Fruit fly (Drosophila melanogaster): ENCODE data around the gene CG5280.

CG5280 gene

dm6 chr3L:9019196-9019662 lies 29.2 kb upstream of the CG5280 start, which contains the start of gene Doc2:
Gene Doc2, minus strand, starts transcription at chr3L:9019246.
- no peak for TF ChIP-seq CG8478 (optimal IDR thresholded peaks at IDR 0.05)
- TF ChIP-seq CTCF (optimal IDR thresholded peaks at IDR 0.05) = no peak

- no peak for TF ChIP-seq CTCF (optimal IDR thresholded peaks at IDR 0.05)
Measured at dm6 chr3L:9017414-9017813, 27.4 kb upstream of the CG5280 start.

- no peak for TF ChIP-seq CTCF (optimal IDR thresholded peaks at IDR 0.05)
- no peak for TF ChIP-seq CG8478 (optimal IDR thresholded peaks at IDR 0.05)
Measured at dm6 chr3L:9013745-9014144, 23.7 kb upstream of the CG5280 start.

dm6 chr3L:9011485-9012389 lies 21.7 kb upstream of the CG5280 start:
- TF ChIP-seq CTCF (optimal IDR thresholded peaks at IDR 0.05) = no peak
- TF ChIP-seq CG8478 (optimal IDR thresholded peaks at IDR 0.05) = no peak

dm6 chr3L:9009738-9010137 lies 19.7 kb upstream of the CG5280 start, which contains the start of gene CG5194:
Gene CG5194, minus strand, starts transcription at chr3L:9009838.
- TF ChIP-seq CG8478 (optimal IDR thresholded peaks at IDR 0.05) = no peak
- no peak for TF ChIP-seq CTCF (optimal IDR thresholded peaks at IDR 0.05)

- TF ChIP-seq CG8478 (optimal IDR thresholded peaks at IDR 0.05) (no peak), CTCF (optimal IDR thresholded peaks at IDR 0.05) (peak in 1 of 2 experiments; percentile 24)
Measured at dm6 chr3L:9004788-9005246, 14.8 kb upstream of the CG5280 start, which contains the start of gene Doc3. Gene Doc3, plus strand, starts transcription at chr3L:9005196.

dm6 chr3L:9003369-9003768 lies 13.3 kb upstream of the CG5280 start:
- TF ChIP-seq CG8478 (optimal IDR thresholded peaks at IDR 0.05) = no peak
- TF ChIP-seq CTCF (optimal IDR thresholded peaks at IDR 0.05) = no peak

dm6 chr3L:9002527-9002926 lies 12.5 kb upstream of the CG5280 start:
- no peak for TF ChIP-seq CTCF (optimal IDR thresholded peaks at IDR 0.05)
- no peak for TF ChIP-seq CG8478 (optimal IDR thresholded peaks at IDR 0.05)

- TF ChIP-seq CTCF (optimal IDR thresholded peaks at IDR 0.05) (peak; percentile 70 to 78), CG8478 (optimal IDR thresholded peaks at IDR 0.05) (no peak)
Measured at dm6 chr3L:8997686-8998239, 7.7 kb upstream of the CG5280 start, which contains the start of the genes smg and CG5087. Gene smg, minus strand, starts transcription at chr3L:8997989. Gene CG5087, plus strand, starts transcription at chr3L:8998184.

- TF ChIP-seq CTCF (optimal IDR thresholded peaks at IDR 0.05) = no peak
- no peak for TF ChIP-seq CG8478 (optimal IDR thresholded peaks at IDR 0.05)
Measured at dm6 chr3L:8996899-8997685, 7.1 kb upstream of the CG5280 start.

dm6 chr3L:8996173-8996767 lies 6.2 kb upstream of the CG5280 start:
- TF ChIP-seq CG8478 (optimal IDR thresholded peaks at IDR 0.05) (no peak), CTCF (optimal IDR thresholded peaks at IDR 0.05) (no peak)

- TF ChIP-seq CG8478 (optimal IDR thresholded peaks at IDR 0.05) (no peak), CTCF (optimal IDR thresholded peaks at IDR 0.05) (peak in 1 of 2 experiments; percentile 47)
Measured at dm6 chr3L:8986582-8986981, 3.4 kb downstream of the CG5280 start, which contains the start of gene CG5068. Gene CG5068, plus strand, starts transcription at chr3L:8986710.

dm6 chr3L:8985848-8986320 lies 4.1 kb downstream of the CG5280 start, which contains the start of gene Galk:
Gene Galk, minus strand, starts transcription at chr3L:8986091.
- no peak for TF ChIP-seq CG8478 (optimal IDR thresholded peaks at IDR 0.05)
- no peak for TF ChIP-seq CTCF (optimal IDR thresholded peaks at IDR 0.05)

- TF ChIP-seq CG8478 (optimal IDR thresholded peaks at IDR 0.05) (no peak), CTCF (optimal IDR thresholded peaks at IDR 0.05) (no peak)
Measured at dm6 chr3L:8985132-8985847, 4.7 kb downstream of the CG5280 start.

Data from S2 (cell line).